Worm (Caenorhabditis elegans) whole organism, L2 larva: Measurements from ENCODE around the gene aqp-11.

Experiments used
- ama-1 ChIP-seq: fragments of 150-350 bp; optimal IDR thresholded peaks from 2 replicates; lab custom pipeline; 2018; ENCODE audit warnings: inconsistent platforms
- lsy-2 ChIP-seq, 2 experiments: fragments of 150-350 bp in 1 of 2; sonication (generic microtip) in 1 of 2; optimal IDR thresholded peaks; 2 replicates each; lab custom pipeline; 2014 to 2017; ENCODE audit warnings: missing biosample characterization in 2 of 2, missing genetic modification characterization in 2 of 2
- nhr-12 ChIP-seq: fragments of 150-350 bp; optimal IDR thresholded peaks from 2 replicates; lab custom pipeline; 2014; ENCODE audit warnings: missing biosample characterization, missing genetic modification characterization
- nhr-77 ChIP-seq: fragments of 150-350 bp; optimal IDR thresholded peaks from 2 replicates; lab custom pipeline; 2014; ENCODE audit warnings: missing biosample characterization, missing genetic modification characterization
- unc-55 ChIP-seq: fragments of 150-350 bp; sonication (generic microtip); optimal IDR thresholded peaks from 3 replicates; lab custom pipeline; 2014; ENCODE audit warnings: missing biosample characterization, missing genetic modification reagents, missing genetic modification characterization
- zag-1 ChIP-seq: fragments of 150-350 bp; optimal IDR thresholded peaks from 2 replicates; lab custom pipeline; 2014; ENCODE audit warnings: missing biosample characterization, missing genetic modification characterization

DNA sequence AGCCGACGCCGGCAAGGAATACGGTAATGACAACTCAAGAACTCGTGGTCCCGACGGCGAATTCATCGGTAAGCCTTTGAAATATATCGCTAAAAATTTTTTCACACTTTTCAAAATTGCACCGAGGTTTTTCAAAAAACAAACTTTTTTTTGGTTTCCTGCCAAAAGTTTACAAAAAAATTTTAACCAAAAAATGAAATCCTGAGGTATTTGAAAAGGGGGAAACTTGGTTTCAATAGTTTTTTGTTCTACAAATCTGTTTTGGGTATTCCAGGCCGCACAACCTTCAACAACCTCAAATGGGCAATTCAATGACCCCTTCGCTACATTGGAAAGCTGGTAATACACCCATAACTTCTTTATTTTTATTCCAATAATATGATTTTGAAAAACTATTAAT lies 8.9 kb downstream of the aqp-11 start:
- TF ChIP-seq unc-55 (GFP tag; lab: Kevin White, UChicago), result no peak
- TF ChIP-seq lsy-2 (tag; optimal IDR thresholded peaks at IDR 0.05; lab: Kevin White, UChicago), result no peak
- no peak for TF ChIP-seq ama-1
- no peak for TF ChIP-seq zag-1
- TF ChIP-seq nhr-12, result no peak
- no peak for TF ChIP-seq nhr-77 (tag; lab: Kevin White, UChicago)
